Worm (Caenorhabditis elegans) whole organism, L4 larva: ENCODE measurements around the gene srh-301.

Experiments
- D1046.2 ChIP-seq: fragments of 200-800 bp; sonication (Bioruptor generic); IDR thresholded peaks from 2 replicates; pipeline ENCODE4 v1.3.6; 2022; ENCODE audit warnings: missing genetic modification characterization, missing compliant biosample characterization
- F10B5.3 ChIP-seq: sonication (generic microtip); optimal IDR thresholded peaks from 2 replicates; lab custom pipeline; 2016; ENCODE audit warnings: mild to moderate bottlenecking, missing genetic modification characterization, missing compliant biosample characterization
- F26F4.8 ChIP-seq: fragments of 200-800 bp; sonication (Bioruptor generic); conservative IDR thresholded peaks from 2 replicates; pipeline ENCODE4 v1.3.6; 2022; ENCODE audit warnings: missing genetic modification characterization, missing compliant biosample characterization
- F44E2.7 ChIP-seq: fragments of 200-800 bp; sonication (Bioruptor generic); IDR thresholded peaks from 2 replicates; pipeline ENCODE4 v2.1.2; 2022; ENCODE audit warnings: missing genetic modification characterization, missing compliant biosample characterization
- Y5F2A.4 ChIP-seq: fragments of 200-800 bp; sonication (Bioruptor generic); optimal IDR thresholded peaks from 2 replicates; lab custom pipeline; 2018; ENCODE audit warnings: mild to moderate bottlenecking, missing genetic modification characterization, missing compliant biosample characterization
- Y75B8A.6 ChIP-seq: fragments of 200-800 bp; sonication (Bioruptor generic); IDR thresholded peaks from 2 replicates; pipeline ENCODE4 v1.3.6; 2022; ENCODE audit warnings: missing genetic modification reagents, missing genetic modification characterization, missing compliant biosample characterization
- ZK337.2 ChIP-seq: fragments of 200-800 bp; sonication (Bioruptor generic); IDR thresholded peaks from 2 replicates; pipeline ENCODE4 v1.3.6; 2022; ENCODE audit warnings: missing genetic modification reagents, missing genetic modification characterization, missing compliant biosample characterization
- ZK546.5 ChIP-seq, 2 experiments: sonication (generic microtip); optimal IDR thresholded peaks; 2 replicates each; lab custom pipeline; 2017; ENCODE audit warnings: missing biosample characterization in 2 of 2, missing genetic modification characterization in 2 of 2
- aha-1 ChIP-seq: fragments of 150-350 bp; peaks from one replicate; lab custom pipeline; 2014; ENCODE audit warnings: missing biosample characterization, missing genetic modification characterization
- aly-2 ChIP-seq: sonication (generic microtip); optimal IDR thresholded peaks from 2 replicates; lab custom pipeline; 2018; ENCODE audit warnings: missing biosample characterization, missing genetic modification characterization
- ceh-28 ChIP-seq: fragments of 150-350 bp; optimal IDR thresholded peaks from 2 replicates; lab custom pipeline; 2014; ENCODE audit warnings: missing biosample characterization, missing genetic modification reagents, missing genetic modification characterization
- ceh-44 ChIP-seq: fragments of 200-800 bp; sonication (Bioruptor generic); IDR thresholded peaks from 2 replicates; pipeline ENCODE4 v1.3.6; 2022; ENCODE audit warnings: missing genetic modification reagents, missing genetic modification characterization, missing compliant biosample characterization
- daf-12 ChIP-seq: fragments of 150-350 bp; optimal IDR thresholded peaks from 2 replicates; lab custom pipeline; 2014; ENCODE audit warnings: missing biosample characterization, missing genetic modification reagents, missing genetic modification characterization
- daf-16 ChIP-seq, 3 experiments: sonication (generic microtip); optimal IDR thresholded peaks; 2 replicates each; lab custom pipeline; 2016 to 2017; ENCODE audit warnings: missing genetic modification characterization in 3 of 3, missing genetic modification reagents in 3 of 3, mild to moderate bottlenecking in 2 of 3, missing compliant biosample characterization in 2 of 3, missing biosample characterization in 1 of 3, moderate library complexity in 1 of 3
- dpl-1 ChIP-seq: fragments of 150-350 bp; optimal IDR thresholded peaks from 2 replicates; lab custom pipeline; 2014; ENCODE audit warnings: missing biosample characterization, missing genetic modification reagents, missing genetic modification characterization
- egl-43 ChIP-seq: fragments of 200-800 bp; sonication (Bioruptor generic); IDR thresholded peaks from 2 replicates; pipeline ENCODE4 v1.3.6; 2022; ENCODE audit warnings: missing genetic modification reagents, missing genetic modification characterization, missing compliant biosample characterization
- fkh-10 ChIP-seq: fragments of 150-350 bp; optimal IDR thresholded peaks from 2 replicates; lab custom pipeline; 2014; ENCODE audit warnings: missing biosample characterization, missing genetic modification reagents, missing genetic modification characterization
- hif-1 ChIP-seq, 2 experiments: sonication (generic microtip); optimal IDR thresholded peaks; 2 replicates each; lab custom pipeline; 2016 to 2017; ENCODE audit warnings: missing compliant biosample characterization in 2 of 2, missing genetic modification characterization in 2 of 2, missing genetic modification reagents in 2 of 2, missing genotype in 2 of 2, mild to moderate bottlenecking in 1 of 2
- lin-1 ChIP-seq: fragments of 200-800 bp; sonication (Bioruptor generic); IDR thresholded peaks from 2 replicates; pipeline ENCODE4 v1.3.6; 2022; ENCODE audit warnings: missing genetic modification reagents, missing genetic modification characterization, missing compliant biosample characterization
- nhr-111 ChIP-seq: fragments of 200-800 bp; sonication (Bioruptor generic); optimal IDR thresholded peaks from 2 replicates; lab custom pipeline; 2018; ENCODE audit warnings: mild to moderate bottlenecking, missing genetic modification characterization, missing compliant biosample characterization
- nhr-6 ChIP-seq: fragments of 150-350 bp; optimal IDR thresholded peaks from 2 replicates; lab custom pipeline; 2014; ENCODE audit warnings: missing biosample characterization, missing genetic modification characterization
- nhr-77 ChIP-seq: fragments of 150-350 bp; optimal IDR thresholded peaks from 2 replicates; lab custom pipeline; 2014; ENCODE audit warnings: missing biosample characterization, missing genetic modification characterization
- pha-4 ChIP-seq, 2 experiments: fragments of 150-350 bp in 1 of 2; fragments of 200-800 bp in 1 of 2; sonication (Bioruptor generic) in 1 of 2; IDR thresholded peaks in 1 of 2; optimal IDR thresholded peaks in 1 of 2; 2 replicates each; pipeline versions ENCODE4 v1.3.6 to Lab custom; 2014 to 2022; ENCODE audit warnings: missing genetic modification characterization in 2 of 2, missing genetic modification reagents in 2 of 2, missing biosample characterization in 1 of 2, missing compliant biosample characterization in 1 of 2
- saeg-2 ChIP-seq: fragments of 200-800 bp; sonication (Bioruptor generic); IDR thresholded peaks from 2 replicates; pipeline ENCODE4 v1.3.6; 2022; ENCODE audit warnings: missing genetic modification reagents, missing genetic modification characterization, missing compliant biosample characterization
- set-16 ChIP-seq: fragments of 200-800 bp; sonication (Bioruptor generic); IDR thresholded peaks from 2 replicates; pipeline ENCODE4 v1.3.6; 2022; ENCODE audit warnings: missing genetic modification reagents, missing genetic modification characterization, missing compliant biosample characterization
- unc-62 ChIP-seq, 3 experiments: fragments of 150-350 bp in 1 of 3; sonication (generic microtip); optimal IDR thresholded peaks in 2 of 3; peaks in 1 of 3; 1 replicate in 1 of 3; 2 replicates in 2 of 3; lab custom pipeline; 2014 to 2017; ENCODE audit warnings: missing biosample characterization in 3 of 3, missing genetic modification characterization in 3 of 3, missing genetic modification reagents in 3 of 3, missing genotype in 1 of 3
- vab-7 ChIP-seq: fragments of 200-800 bp; sonication (Bioruptor generic); IDR thresholded peaks from 2 replicates; pipeline ENCODE4 v1.3.6; 2022; ENCODE audit warnings: missing genetic modification reagents, missing genetic modification characterization, missing compliant biosample characterization
- zfp-3 ChIP-seq: fragments of 200-800 bp; sonication (Bioruptor generic); conservative IDR thresholded peaks from 2 replicates; pipeline ENCODE4 v1.3.6; 2022; ENCODE audit warnings: missing genetic modification reagents, missing genetic modification characterization, missing compliant biosample characterization

srh-301 gene

ce11 chrV:17812127-17812526 is 12.6 kb upstream of the srh-301 start:
- TF ChIP-seq egl-43 (GFP tag; lab: Robert Waterston, UW), result peak; percentile 57
- TF ChIP-seq D1046.2, result peak; percentile 50; the same call in 1 of the 2 replicates
- no peak for TF ChIP-seq daf-12 (tag; lab: Kevin White, UChicago)
- no peak for TF ChIP-seq lin-1
- peak; percentile 94 for TF ChIP-seq set-16
- 0 out of 2 replicates have a peak, but pooled peaks have one; percentile 49 for TF ChIP-seq saeg-2 (GFP tag; lab: Robert Waterston, UW)
- no peak for TF ChIP-seq dpl-1
- TF ChIP-seq pha-4 (GFP tag; IDR thresholded peaks at IDR 0.05; lab: Robert Waterston, UW), result no peak
- no peak for TF ChIP-seq pha-4 (tag; optimal IDR thresholded peaks at IDR 0.05; lab: Kevin White, UChicago)
- no peak for TF ChIP-seq F10B5.3 (tag; lab: Kevin White, UChicago)

DNA sequence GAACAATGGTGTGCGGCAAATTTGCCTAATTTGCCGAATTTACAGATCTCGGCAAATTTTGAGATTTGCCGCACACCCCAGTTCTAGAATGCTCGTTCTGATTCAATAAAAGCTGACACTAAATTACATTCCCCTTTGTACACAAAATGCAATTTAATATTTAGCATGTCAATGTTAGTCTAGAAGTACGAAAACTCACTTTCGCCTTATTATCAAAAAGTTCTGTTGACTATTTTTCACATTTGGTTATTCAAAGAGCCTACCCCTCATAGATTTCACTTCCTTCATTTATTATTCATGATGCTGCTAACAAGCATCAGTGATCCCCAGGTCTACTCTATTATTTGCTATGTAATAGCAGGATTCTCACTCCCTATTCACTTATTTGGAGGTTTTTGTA is 6.1 kb upstream of the srh-301 start, which contains the start of gene srh-298:
Gene srh-298, plus strand, starts transcription at position 301 of the 400 bp plus-strand sequence.
- TF ChIP-seq zfp-3 (GFP tag; lab: Robert Waterston, UW), result no peak
- TF ChIP-seq unc-62 (GFP tag; optimal IDR thresholded peaks at IDR 0.05 in 1 of 2; lab: Kevin White, UChicago), result peak in 1 of 2 experiments; percentile 26
- no peak for TF ChIP-seq unc-62 (tag; optimal IDR thresholded peaks at IDR 0.05; lab: Kevin White, UChicago)
- TF ChIP-seq nhr-77, result no peak

ce11 chrV:17819704-17820103 is 5.0 kb upstream of the srh-301 start:
- no peak for TF ChIP-seq Y75B8A.6 (GFP tag; lab: Robert Waterston, UW)
- peak; percentile 73 for TF ChIP-seq set-16
- peak; percentile 68; the same call in 1 of the 2 replicates for TF ChIP-seq egl-43 (GFP tag; lab: Robert Waterston, UW)

- TF ChIP-seq ceh-28, result no peak
- no peak for TF ChIP-seq F26F4.8 (GFP tag; lab: Robert Waterston, UW)
- peak; percentile 17 for TF ChIP-seq aha-1 (tag; lab: Kevin White, UChicago)
- no peak for TF ChIP-seq egl-43 (GFP tag; lab: Robert Waterston, UW)
- TF ChIP-seq daf-16 (GFP tag; optimal IDR thresholded peaks at IDR 0.05; lab: Kevin White, UChicago), result no peak
- no peak for TF ChIP-seq daf-16 (tag; optimal IDR thresholded peaks at IDR 0.05; lab: Kevin White, UChicago)
- no peak for TF ChIP-seq ceh-44
- TF ChIP-seq unc-62 (GFP tag; optimal IDR thresholded peaks at IDR 0.05 in 1 of 2; lab: Kevin White, UChicago), result peak in 1 of 2 experiments; percentile 10
- no peak for TF ChIP-seq unc-62 (tag; optimal IDR thresholded peaks at IDR 0.05; lab: Kevin White, UChicago)
- no peak for TF ChIP-seq zfp-3 (GFP tag; lab: Robert Waterston, UW)
Observed at ce11 chrV:17821805-17822204, 2.9 kb upstream of the srh-301 start, which contains the start of gene srh-300. Gene srh-300 (plus strand): TSS chrV:17822105.

DNA sequence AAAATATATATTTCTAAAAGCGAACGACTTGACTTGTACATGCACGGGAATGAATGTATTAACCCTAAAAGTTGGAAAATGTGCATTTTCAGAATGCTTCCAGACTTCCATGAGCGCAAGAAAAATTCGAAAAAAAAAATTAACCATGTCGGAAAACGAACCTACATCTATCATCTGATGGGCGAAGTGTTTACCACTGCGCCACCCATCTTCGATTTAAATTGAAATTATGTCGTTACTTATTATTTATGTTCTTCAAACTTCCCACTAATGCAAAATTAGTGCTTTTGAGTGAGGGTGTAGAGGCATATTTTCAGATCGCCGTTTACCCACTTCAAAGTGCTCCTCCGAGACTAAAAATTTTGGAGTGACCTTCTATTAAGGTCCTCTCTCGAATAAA is 1.6 kb downstream of the srh-301 start:
- peak; percentile 42 for TF ChIP-seq aha-1 (tag; lab: Kevin White, UChicago)

DNA sequence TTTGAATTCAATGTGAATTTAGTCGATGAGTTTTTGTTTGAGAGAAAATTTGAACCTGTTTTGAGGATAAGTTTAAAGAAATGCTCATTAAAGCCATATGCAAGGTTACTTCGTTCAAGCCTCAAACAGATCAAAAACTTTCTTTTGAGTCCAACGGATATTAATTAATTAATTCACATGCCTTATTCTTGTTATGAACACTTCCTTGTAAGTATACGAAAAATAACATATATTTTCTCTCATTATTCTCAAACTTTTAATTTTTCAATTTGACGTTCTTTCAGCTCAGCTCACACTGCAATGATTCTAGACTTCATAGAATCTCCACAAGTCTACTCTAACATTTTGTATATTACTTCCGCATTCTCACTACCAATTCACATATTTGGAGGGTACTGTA is 3.6 kb downstream of the srh-301 start, which contains the start of gene srh-304:
Gene srh-304, plus strand, starts transcription at position 301 of the 400 bp plus-strand sequence.
- TF ChIP-seq nhr-6 (tag; lab: Kevin White, UChicago) (no peak), vab-7 (GFP tag; lab: Robert Waterston, UW) (no peak), ZK546.5 (tag; optimal IDR thresholded peaks at IDR 0.05; lab: Kevin White, UChicago) (no peak), nhr-111 (GFP tag; lab: Kevin White, UChicago) (no peak), ZK337.2 (GFP tag; lab: Robert Waterston, UW) (no peak), fkh-10 (GFP tag; lab: Kevin White, UChicago) (no peak), hif-1 (tag; optimal IDR thresholded peaks at IDR 0.05; lab: Kevin White, UChicago) (no peak), F44E2.7 (GFP tag; lab: Robert Waterston, UW) (no peak), nhr-77 (no peak), set-16 (no peak), aly-2 (tag; lab: Kevin White, UChicago) (no peak), Y5F2A.4 (no peak)
